Fruit fly (Drosophila melanogaster) whole organism, prepupa: ENCODE measurements around the gene Bx.

ENCODE experiments used
- CG11294 ChIP-seq: fragments of 200-800 bp; sonication (Bioruptor generic); IDR thresholded peaks from 2 replicates; pipeline ENCODE4 v1.3.6; 2022; ENCODE audit warnings: missing biosample characterization, missing genetic modification characterization
- CG11762 ChIP-seq: fragments of 200-800 bp; sonication (Bioruptor generic); optimal IDR thresholded peaks from 3 replicates; lab custom pipeline; 2016; ENCODE audit warnings: missing biosample characterization, missing genetic modification characterization; ENCODE audit not compliant: insufficient read depth
- CG11902 ChIP-seq: fragments of 200-800 bp; sonication (Bioruptor generic); optimal IDR thresholded peaks from 3 replicates; lab custom pipeline; 2016; ENCODE audit warnings: missing biosample characterization, missing genetic modification characterization
- CG15336 ChIP-seq: fragments of 200-800 bp; sonication (Bioruptor generic); IDR thresholded peaks from 2 replicates; pipeline ENCODE4 v1.3.6; 2022; ENCODE audit warnings: missing biosample characterization, missing genetic modification characterization
- CG1621 ChIP-seq: fragments of 200-800 bp; sonication (Bioruptor generic); optimal IDR thresholded peaks from 3 replicates; lab custom pipeline; 2018; ENCODE audit warnings: missing biosample characterization, mild to moderate bottlenecking, missing genetic modification characterization
- CG31627 ChIP-seq: fragments of 200-800 bp; sonication (Bioruptor generic); optimal IDR thresholded peaks from 3 replicates; lab custom pipeline; 2016; ENCODE audit warnings: missing biosample characterization, missing genetic modification characterization
- CG32006 ChIP-seq: fragments of 200-800 bp; sonication (Bioruptor generic); optimal IDR thresholded peaks from 3 replicates; lab custom pipeline; 2017; ENCODE audit warnings: missing biosample characterization, mild to moderate bottlenecking, missing genetic modification characterization
- CG34406 ChIP-seq: fragments of 200-800 bp; sonication (Bioruptor generic); optimal IDR thresholded peaks from 3 replicates; lab custom pipeline; 2016; ENCODE audit warnings: missing biosample characterization, missing genetic modification characterization
- CG3919 ChIP-seq: fragments of 200-800 bp; sonication (Bioruptor generic); optimal IDR thresholded peaks from 3 replicates; lab custom pipeline; 2016; ENCODE audit warnings: missing biosample characterization, missing genetic modification characterization
- CG4318 ChIP-seq: fragments of 200-800 bp; sonication (Bioruptor generic); optimal IDR thresholded peaks from 3 replicates; lab custom pipeline; 2017; ENCODE audit warnings: missing biosample characterization, mild to moderate bottlenecking, missing genetic modification characterization
- CG6163 ChIP-seq: fragments of 200-800 bp; sonication (Bioruptor generic); IDR thresholded peaks from 3 replicates; pipeline ENCODE4 v1.3.6; 2022; ENCODE audit warnings: missing biosample characterization, missing genetic modification characterization
- CG6276 ChIP-seq: fragments of 200-800 bp; sonication (Bioruptor generic); optimal IDR thresholded peaks from 2 replicates; lab custom pipeline; 2017; ENCODE audit warnings: missing biosample characterization, mild to moderate bottlenecking, missing genetic modification characterization
- CG8119 ChIP-seq: fragments of 200-800 bp; sonication (Bioruptor generic); IDR thresholded peaks from 3 replicates; pipeline ENCODE4 v1.3.6; 2022; ENCODE audit warnings: missing biosample characterization, missing genetic modification characterization
- CG8319 ChIP-seq: fragments of 200-800 bp; sonication (Bioruptor generic); optimal IDR thresholded peaks from 3 replicates; lab custom pipeline; 2016; ENCODE audit warnings: missing biosample characterization, missing genetic modification characterization
- CG8632 ChIP-seq: fragments of 200-800 bp; sonication (Bioruptor generic); optimal IDR thresholded peaks from 3 replicates; lab custom pipeline; 2016; ENCODE audit warnings: missing biosample characterization, missing genetic modification characterization
- CG9139 ChIP-seq: fragments of 200-800 bp; sonication (Bioruptor generic); optimal IDR thresholded peaks from 3 replicates; lab custom pipeline; 2017; ENCODE audit warnings: missing biosample characterization, mild to moderate bottlenecking, missing genetic modification characterization
- Eip78C ChIP-seq: fragments of 200-800 bp; sonication (Bioruptor generic); peaks from one replicate; lab custom pipeline; 2016; ENCODE audit warnings: missing biosample characterization, missing genetic modification characterization
- Ets96B ChIP-seq: fragments of 200-800 bp; optimal IDR thresholded peaks from 2 replicates; lab custom pipeline; 2019; ENCODE audit warnings: missing biosample characterization, mild to moderate bottlenecking, missing genetic modification characterization, moderate library complexity
- Gug ChIP-seq: fragments of 200-800 bp; sonication (Bioruptor generic); IDR thresholded peaks from 2 replicates; pipeline ENCODE4 v1.3.6; 2022; ENCODE audit warnings: missing biosample characterization, missing genetic modification characterization
- Hr38 ChIP-seq: sonication (Bioruptor generic); optimal IDR thresholded peaks from 2 replicates; lab custom pipeline; 2016; ENCODE audit warnings: missing biosample characterization, missing genetic modification characterization
- Hr39 ChIP-seq: fragments of 200-800 bp; sonication (Bioruptor generic); optimal IDR thresholded peaks from 2 replicates; lab custom pipeline; 2016; ENCODE audit warnings: missing biosample characterization, missing genetic modification characterization
- Hr4 ChIP-seq: fragments of 200-800 bp; sonication (Bioruptor generic); optimal IDR thresholded peaks from 3 replicates; lab custom pipeline; 2016; ENCODE audit warnings: missing biosample characterization, missing genetic modification characterization
- Lpt ChIP-seq: fragments of 200-800 bp; sonication (Bioruptor generic); optimal IDR thresholded peaks from 3 replicates; lab custom pipeline; 2016; ENCODE audit warnings: missing biosample characterization, missing genetic modification characterization
- Sox102F ChIP-seq: fragments of 200-800 bp; sonication (Bioruptor generic); optimal IDR thresholded peaks from 2 replicates; lab custom pipeline; 2016; ENCODE audit warnings: missing biosample characterization, mild to moderate bottlenecking, missing genetic modification characterization
- Sox14 ChIP-seq: fragments of 200-800 bp; sonication (Bioruptor generic); optimal IDR thresholded peaks from 3 replicates; lab custom pipeline; 2016; ENCODE audit warnings: missing biosample characterization, missing genetic modification characterization
- Sox15 ChIP-seq: fragments of 200-800 bp; sonication (Bioruptor generic); optimal IDR thresholded peaks from 3 replicates; lab custom pipeline; 2016; ENCODE audit warnings: missing biosample characterization, missing genetic modification characterization
- achi ChIP-seq: fragments of 200-800 bp; sonication (Bioruptor generic); optimal IDR thresholded peaks from 3 replicates; lab custom pipeline; 2016; ENCODE audit warnings: missing biosample characterization, missing genetic modification characterization
- cyc ChIP-seq: fragments of 200-800 bp; sonication (Bioruptor generic); optimal IDR thresholded peaks from 3 replicates; lab custom pipeline; 2016; ENCODE audit warnings: missing biosample characterization, missing genetic modification characterization
- dac ChIP-seq: fragments of 200-800 bp; sonication (Bioruptor generic); optimal IDR thresholded peaks from 2 replicates; lab custom pipeline; 2017; ENCODE audit warnings: missing biosample characterization, mild to moderate bottlenecking, missing genetic modification characterization
- dsx ChIP-seq: fragments of 200-800 bp; optimal IDR thresholded peaks from 3 replicates; lab custom pipeline; 2019; ENCODE audit warnings: missing biosample characterization, mild to moderate bottlenecking, missing genetic modification characterization, moderate library complexity; ENCODE audit not compliant: poor library complexity, severe bottlenecking
- eg ChIP-seq: fragments of 200-800 bp; sonication (Bioruptor generic); IDR thresholded peaks from 3 replicates; pipeline ENCODE4 v1.3.6; 2022; ENCODE audit warnings: missing biosample characterization, missing genetic modification characterization
- esn ChIP-seq: fragments of 200-800 bp; sonication (Bioruptor generic); optimal IDR thresholded peaks from 2 replicates; lab custom pipeline; 2016; ENCODE audit warnings: missing biosample characterization, mild to moderate bottlenecking, missing genetic modification characterization, moderate library complexity
- fd85E ChIP-seq: fragments of 200-800 bp; sonication (Bioruptor generic); optimal IDR thresholded peaks from 3 replicates; lab custom pipeline; 2016; ENCODE audit warnings: missing biosample characterization, missing genetic modification characterization
- fkh ChIP-seq: fragments of 200-800 bp; sonication (Bioruptor generic); optimal IDR thresholded peaks from 3 replicates; lab custom pipeline; 2017; ENCODE audit warnings: missing biosample characterization, mild to moderate bottlenecking, missing genetic modification characterization, moderate library complexity
- lz ChIP-seq: fragments of 200-800 bp; sonication (Bioruptor generic); optimal IDR thresholded peaks from 3 replicates; lab custom pipeline; 2016; ENCODE audit warnings: missing biosample characterization, missing genetic modification characterization
- salr ChIP-seq, 2 experiments: fragments of 200-800 bp; sonication (Bioruptor generic); optimal IDR thresholded peaks; 3 replicates each; lab custom pipeline; 2016 to 2018; ENCODE audit warnings: missing biosample characterization in 2 of 2, missing genetic modification characterization in 2 of 2, mild to moderate bottlenecking in 1 of 2
- ss ChIP-seq, 2 experiments: fragments of 200-800 bp; sonication (Bioruptor generic); optimal IDR thresholded peaks; 2 replicates in 1 of 2; 3 replicates in 1 of 2; lab custom pipeline; 2017 to 2018; ENCODE audit warnings: mild to moderate bottlenecking in 2 of 2, missing biosample characterization in 2 of 2, missing genetic modification characterization in 2 of 2, moderate library complexity in 1 of 2
- svp ChIP-seq: fragments of 200-800 bp; sonication (Bioruptor generic); peaks from one replicate; lab custom pipeline; 2016; ENCODE audit warnings: missing biosample characterization, missing genetic modification characterization

Gene Bx

dm6 chrX:18489509-18489908 lies 25.7 kb upstream of the Bx start, which contains the start of gene CG15046:
Gene CG15046 (minus strand): TSS chrX:18489620.
- peak; percentile 51; the same call in 1 of the 2 replicates for TF ChIP-seq CG15336 (GFP tag; lab: Robert Waterston, UW)
- no peak for TF ChIP-seq Hr39 (GFP tag; lab: Kevin White, UChicago)
- TF ChIP-seq svp = peak; percentile 56
- TF ChIP-seq Eip78C (GFP tag; lab: Kevin White, UChicago) = peak; percentile 52
- TF ChIP-seq CG6276 (GFP tag; lab: Kevin White, UChicago) = peak; percentile 15
- peak; percentile 15 for TF ChIP-seq CG1621 (tag; lab: Kevin White, UChicago)
- TF ChIP-seq CG6163 (GFP tag; lab: Robert Waterston, UW) = peak; percentile 55; the same call in 1 of the 3 replicates
- 0 out of 3 replicates have a peak, but pooled peaks have one; percentile 18 for TF ChIP-seq eg
- no peak for TF ChIP-seq Sox14 (GFP tag; lab: Kevin White, UChicago)
- TF ChIP-seq, all 60 proteins: peak for 7

- no peak for TF ChIP-seq fd85E
- TF ChIP-seq CG3919 = no peak
- TF ChIP-seq CG4318 = no peak
- no peak for TF ChIP-seq CG11902 (GFP tag; lab: Kevin White, UChicago)
- TF ChIP-seq dac (GFP tag; lab: Kevin White, UChicago) = no peak
- TF ChIP-seq salr (GFP tag; optimal IDR thresholded peaks at IDR 0.05; lab: Kevin White, UChicago) = no peak
- no peak for TF ChIP-seq CG34406 (GFP tag; lab: Kevin White, UChicago)
- no peak for TF ChIP-seq dsx (GFP tag; lab: Kevin White, UChicago)
- no peak for TF ChIP-seq Hr39 (GFP tag; lab: Kevin White, UChicago)
- no peak for TF ChIP-seq CG11294 (GFP tag; lab: Robert Waterston, UW)
- no peak for TF ChIP-seq CG6276 (GFP tag; lab: Kevin White, UChicago)
- no peak for TF ChIP-seq CG1621 (tag; lab: Kevin White, UChicago)
- no peak for TF ChIP-seq fkh (GFP tag; lab: Kevin White, UChicago)
- no peak for TF ChIP-seq CG11762 (GFP tag; lab: Kevin White, UChicago)
- TF ChIP-seq svp = no peak
- no peak for TF ChIP-seq Hr4 (GFP tag; lab: Kevin White, UChicago)
- TF ChIP-seq CG8319 (GFP tag; lab: Kevin White, UChicago) = no peak
- TF ChIP-seq CG8119 (GFP tag; lab: Robert Waterston, UW) = no peak
Observed at dm6 chrX:18491941-18492340, 23.3 kb upstream of the Bx start, which contains the start of gene CG15044. Gene CG15044 (minus strand): TSS chrX:18492006.

- TF ChIP-seq svp (peak; percentile 85), CG31627 (GFP tag; lab: Kevin White, UChicago) (no peak), dac (GFP tag; lab: Kevin White, UChicago) (no peak), cyc (GFP tag; lab: Kevin White, UChicago) (peak; percentile 13), Eip78C (GFP tag; lab: Kevin White, UChicago) (peak; percentile 13), CG32006 (GFP tag; lab: Kevin White, UChicago) (no peak)
Observed at dm6 chrX:18494165-18494740, 21.0 kb upstream of the Bx start, which contains the start of gene CG15043. Gene CG15043 (minus strand): TSS chrX:18494168.

- TF ChIP-seq dsx (GFP tag; lab: Kevin White, UChicago) (peak; percentile 9), Sox14 (GFP tag; lab: Kevin White, UChicago) (peak; percentile 88), Sox15 (GFP tag; lab: Kevin White, UChicago) (no peak), esn (GFP tag; lab: Kevin White, UChicago) (peak; percentile 3), ss (GFP tag; optimal IDR thresholded peaks at IDR 0.05; lab: Kevin White, UChicago) (peak in 1 of 2 experiments; percentile 8), Eip78C (GFP tag; lab: Kevin White, UChicago) (peak; percentile 38)
- TF ChIP-seq, all 60 proteins: peak for 5
Observed at dm6 chrX:18499679-18500187, 15.5 kb upstream of the Bx start, which contains the start of the genes Pgant7 and Xrcc2. Gene Pgant7 (minus strand): TSS chrX:18499986. Gene Xrcc2 (plus strand): TSS chrX:18500127.

- TF ChIP-seq CG6163 (GFP tag; lab: Robert Waterston, UW) (no peak; the same call in 2 of the 3 replicates), salr (GFP tag; optimal IDR thresholded peaks at IDR 0.05; lab: Kevin White, UChicago) (no peak), CG8632 (GFP tag; lab: Kevin White, UChicago) (no peak), CG32006 (GFP tag; lab: Kevin White, UChicago) (no peak), CG11294 (GFP tag; lab: Robert Waterston, UW) (no peak), achi (GFP tag; lab: Kevin White, UChicago) (no peak), CG1621 (tag; lab: Kevin White, UChicago) (no peak), Hr38 (GFP tag; lab: Kevin White, UChicago) (no peak), ss (GFP tag; optimal IDR thresholded peaks at IDR 0.05; lab: Kevin White, UChicago) (peak in 1 of 2 experiments; percentile 51), Sox102F (GFP tag; lab: Kevin White, UChicago) (no peak), Gug (GFP tag; lab: Robert Waterston, UW) (no peak), CG9139 (GFP tag; lab: Kevin White, UChicago) (no peak), Eip78C (GFP tag; lab: Kevin White, UChicago) (peak; percentile 57), CG3919 (no peak), lz (GFP tag; lab: Kevin White, UChicago) (no peak), CG8319 (GFP tag; lab: Kevin White, UChicago) (no peak), Lpt (peak; percentile 23), Hr4 (GFP tag; lab: Kevin White, UChicago) (no peak), Ets96B (tag; lab: Kevin White, UChicago) (no peak), svp (no peak)
Observed at dm6 chrX:18504948-18505597, 10.2 kb upstream of the Bx start, which contains the start of gene Wnt5. Gene Wnt5 (minus strand): TSS chrX:18505405.
